Fruit fly (Drosophila melanogaster) S2 (cell line): ENCODE results near the gene pdm2.

ENCODE experiments used
- CG8478 ChIP-seq: fragments of >200 bp; optimal IDR thresholded peaks from 2 replicates; lab custom pipeline; 2018
- CTCF ChIP-seq, 2 experiments: fragments of >200 bp; optimal IDR thresholded peaks; 2 replicates each; lab custom pipeline; 2018

DNA sequence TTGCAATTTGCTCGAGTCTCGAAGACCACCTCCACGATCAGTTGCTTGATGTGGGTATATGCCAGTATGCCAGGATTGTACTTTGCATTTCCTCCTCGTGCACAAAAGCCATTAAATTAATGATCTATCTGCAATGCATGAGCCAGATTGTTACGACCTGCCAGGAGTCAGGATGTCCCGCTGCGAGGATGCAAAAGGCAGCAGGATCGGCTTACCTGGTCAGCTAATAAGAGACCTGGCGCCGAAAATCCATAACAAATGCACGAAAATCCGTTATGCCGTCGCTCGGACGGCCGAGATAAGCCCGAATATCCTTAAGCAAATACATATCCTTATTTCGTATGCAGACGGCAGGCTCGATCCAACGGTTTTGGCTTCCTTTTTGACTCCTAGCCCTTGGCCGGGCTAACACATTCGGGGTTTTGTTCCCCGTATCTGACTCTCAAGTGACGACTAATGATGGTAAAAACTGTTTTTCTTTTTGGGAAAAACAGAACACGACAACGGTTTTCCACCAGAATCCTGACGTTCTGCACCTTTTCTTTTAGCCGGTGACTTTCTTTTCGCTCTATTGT, 9.1 kb downstream of the pdm2 start:
- TF ChIP-seq CG8478 (lab: Kevin White, UChicago) = no peak
- TF ChIP-seq CTCF (optimal IDR thresholded peaks at IDR 0.05; lab: Kevin White, UChicago) = no peak
